Fruit fly (Drosophila melanogaster) whole organism, prepupa: ENCODE results near the gene CG46309.

Source experiments
- Blimp-1 ChIP-seq: fragments of 200-800 bp; sonication (Bioruptor generic); optimal IDR thresholded peaks from 3 replicates; lab custom pipeline; 2017; ENCODE audit warnings: missing biosample characterization, missing genetic modification characterization, mild to moderate bottlenecking, moderate library complexity, missing genetic modification reagents
- CG10631 ChIP-seq: fragments of 200-800 bp; sonication (Bioruptor generic); optimal IDR thresholded peaks from 2 replicates; lab custom pipeline; 2016; ENCODE audit warnings: missing biosample characterization, missing genetic modification characterization
- CG10669 ChIP-seq: fragments of 200-800 bp; sonication (Bioruptor generic); optimal IDR thresholded peaks from 3 replicates; lab custom pipeline; 2018; ENCODE audit warnings: missing biosample characterization, mild to moderate bottlenecking, missing genetic modification characterization, moderate library complexity
- CG11294 ChIP-seq: fragments of 200-800 bp; sonication (Bioruptor generic); IDR thresholded peaks from 2 replicates; pipeline ENCODE4 v1.3.6; 2022; ENCODE audit warnings: missing biosample characterization, missing genetic modification characterization
- CG11762 ChIP-seq: fragments of 200-800 bp; sonication (Bioruptor generic); optimal IDR thresholded peaks from 3 replicates; lab custom pipeline; 2016; ENCODE audit warnings: missing biosample characterization, missing genetic modification characterization; ENCODE audit not compliant: insufficient read depth
- CG11902 ChIP-seq: fragments of 200-800 bp; sonication (Bioruptor generic); optimal IDR thresholded peaks from 3 replicates; lab custom pipeline; 2016; ENCODE audit warnings: missing biosample characterization, missing genetic modification characterization
- CG15336 ChIP-seq: fragments of 200-800 bp; sonication (Bioruptor generic); IDR thresholded peaks from 2 replicates; pipeline ENCODE4 v1.3.6; 2022; ENCODE audit warnings: missing biosample characterization, missing genetic modification characterization
- CG16779 ChIP-seq: fragments of 200-800 bp; sonication (Bioruptor generic); optimal IDR thresholded peaks from 3 replicates; lab custom pipeline; 2017; ENCODE audit warnings: missing biosample characterization, mild to moderate bottlenecking, missing genetic modification characterization
- CG3032 ChIP-seq: fragments of 200-800 bp; optimal IDR thresholded peaks from 2 replicates; lab custom pipeline; 2019; ENCODE audit warnings: missing biosample characterization, mild to moderate bottlenecking, missing genetic modification characterization, moderate library complexity
- CG31627 ChIP-seq: fragments of 200-800 bp; sonication (Bioruptor generic); optimal IDR thresholded peaks from 3 replicates; lab custom pipeline; 2016; ENCODE audit warnings: missing biosample characterization, missing genetic modification characterization
- CG32006 ChIP-seq: fragments of 200-800 bp; sonication (Bioruptor generic); optimal IDR thresholded peaks from 3 replicates; lab custom pipeline; 2017; ENCODE audit warnings: missing biosample characterization, mild to moderate bottlenecking, missing genetic modification characterization
- CG3919 ChIP-seq: fragments of 200-800 bp; sonication (Bioruptor generic); optimal IDR thresholded peaks from 3 replicates; lab custom pipeline; 2016; ENCODE audit warnings: missing biosample characterization, missing genetic modification characterization
- CG4318 ChIP-seq: fragments of 200-800 bp; sonication (Bioruptor generic); optimal IDR thresholded peaks from 3 replicates; lab custom pipeline; 2017; ENCODE audit warnings: missing biosample characterization, mild to moderate bottlenecking, missing genetic modification characterization
- CG6276 ChIP-seq: fragments of 200-800 bp; sonication (Bioruptor generic); optimal IDR thresholded peaks from 2 replicates; lab custom pipeline; 2017; ENCODE audit warnings: missing biosample characterization, mild to moderate bottlenecking, missing genetic modification characterization
- CG6792 ChIP-seq: fragments of 200-800 bp; sonication (Bioruptor generic); optimal IDR thresholded peaks from 3 replicates; lab custom pipeline; 2016; ENCODE audit warnings: missing biosample characterization, missing genetic modification characterization
- CG6808 ChIP-seq: fragments of 200-800 bp; sonication (Bioruptor generic); optimal IDR thresholded peaks from 3 replicates; lab custom pipeline; 2017; ENCODE audit warnings: missing biosample characterization, missing genetic modification characterization, mild to moderate bottlenecking, moderate library complexity, missing genetic modification reagents
- CG8119 ChIP-seq: fragments of 200-800 bp; sonication (Bioruptor generic); IDR thresholded peaks from 3 replicates; pipeline ENCODE4 v1.3.6; 2022; ENCODE audit warnings: missing biosample characterization, missing genetic modification characterization
- CG8632 ChIP-seq: fragments of 200-800 bp; sonication (Bioruptor generic); optimal IDR thresholded peaks from 3 replicates; lab custom pipeline; 2016; ENCODE audit warnings: missing biosample characterization, missing genetic modification characterization
- CG9139 ChIP-seq: fragments of 200-800 bp; sonication (Bioruptor generic); optimal IDR thresholded peaks from 3 replicates; lab custom pipeline; 2017; ENCODE audit warnings: missing biosample characterization, mild to moderate bottlenecking, missing genetic modification characterization
- Eip75B ChIP-seq: fragments of 200-800 bp; sonication (Bioruptor generic); optimal IDR thresholded peaks from 3 replicates; lab custom pipeline; 2016; ENCODE audit warnings: missing biosample characterization, missing genetic modification characterization
- Eip78C ChIP-seq: fragments of 200-800 bp; sonication (Bioruptor generic); peaks from one replicate; lab custom pipeline; 2016; ENCODE audit warnings: missing biosample characterization, missing genetic modification characterization
- Eip93F ChIP-seq: fragments of 200-800 bp; sonication (Bioruptor generic); optimal IDR thresholded peaks from 2 replicates; lab custom pipeline; 2016; ENCODE audit warnings: missing biosample characterization, mild to moderate bottlenecking, missing genetic modification characterization
- Hr39 ChIP-seq: fragments of 200-800 bp; sonication (Bioruptor generic); optimal IDR thresholded peaks from 2 replicates; lab custom pipeline; 2016; ENCODE audit warnings: missing biosample characterization, missing genetic modification characterization
- Hr4 ChIP-seq: fragments of 200-800 bp; sonication (Bioruptor generic); optimal IDR thresholded peaks from 3 replicates; lab custom pipeline; 2016; ENCODE audit warnings: missing biosample characterization, missing genetic modification characterization
- Lpt ChIP-seq: fragments of 200-800 bp; sonication (Bioruptor generic); optimal IDR thresholded peaks from 3 replicates; lab custom pipeline; 2016; ENCODE audit warnings: missing biosample characterization, missing genetic modification characterization
- Met ChIP-seq: fragments of 200-800 bp; sonication (Bioruptor generic); optimal IDR thresholded peaks from 3 replicates; lab custom pipeline; 2016; ENCODE audit warnings: missing biosample characterization, missing genetic modification characterization
- Smox ChIP-seq: fragments of 200-800 bp; sonication (Bioruptor generic); optimal IDR thresholded peaks from 3 replicates; lab custom pipeline; 2016; ENCODE audit warnings: missing biosample characterization, missing genetic modification characterization
- Sox102F ChIP-seq: fragments of 200-800 bp; sonication (Bioruptor generic); optimal IDR thresholded peaks from 2 replicates; lab custom pipeline; 2016; ENCODE audit warnings: missing biosample characterization, mild to moderate bottlenecking, missing genetic modification characterization
- Sox14 ChIP-seq: fragments of 200-800 bp; sonication (Bioruptor generic); optimal IDR thresholded peaks from 3 replicates; lab custom pipeline; 2016; ENCODE audit warnings: missing biosample characterization, missing genetic modification characterization
- Sox15 ChIP-seq: fragments of 200-800 bp; sonication (Bioruptor generic); optimal IDR thresholded peaks from 3 replicates; lab custom pipeline; 2016; ENCODE audit warnings: missing biosample characterization, missing genetic modification characterization
- dac ChIP-seq: fragments of 200-800 bp; sonication (Bioruptor generic); optimal IDR thresholded peaks from 2 replicates; lab custom pipeline; 2017; ENCODE audit warnings: missing biosample characterization, mild to moderate bottlenecking, missing genetic modification characterization
- dsx ChIP-seq: fragments of 200-800 bp; optimal IDR thresholded peaks from 3 replicates; lab custom pipeline; 2019; ENCODE audit warnings: missing biosample characterization, mild to moderate bottlenecking, missing genetic modification characterization, moderate library complexity; ENCODE audit not compliant: poor library complexity, severe bottlenecking
- eg ChIP-seq: fragments of 200-800 bp; sonication (Bioruptor generic); IDR thresholded peaks from 3 replicates; pipeline ENCODE4 v1.3.6; 2022; ENCODE audit warnings: missing biosample characterization, missing genetic modification characterization
- esn ChIP-seq: fragments of 200-800 bp; sonication (Bioruptor generic); optimal IDR thresholded peaks from 2 replicates; lab custom pipeline; 2016; ENCODE audit warnings: missing biosample characterization, mild to moderate bottlenecking, missing genetic modification characterization, moderate library complexity
- fd59A ChIP-seq: fragments of 200-800 bp; sonication (Bioruptor generic); optimal IDR thresholded peaks from 2 replicates; lab custom pipeline; 2017; ENCODE audit warnings: missing biosample characterization, mild to moderate bottlenecking, missing genetic modification characterization, missing genetic modification reagents
- fkh ChIP-seq: fragments of 200-800 bp; sonication (Bioruptor generic); optimal IDR thresholded peaks from 3 replicates; lab custom pipeline; 2017; ENCODE audit warnings: missing biosample characterization, mild to moderate bottlenecking, missing genetic modification characterization, moderate library complexity
- net ChIP-seq: fragments of 200-800 bp; sonication (Bioruptor generic); optimal IDR thresholded peaks from 3 replicates; lab custom pipeline; 2016; ENCODE audit warnings: missing biosample characterization, missing genetic modification characterization
- pdm3 ChIP-seq: fragments of 200-800 bp; sonication (Bioruptor generic); optimal IDR thresholded peaks from 3 replicates; lab custom pipeline; 2016; ENCODE audit warnings: missing biosample characterization, missing genetic modification characterization
- ss ChIP-seq, 2 experiments: fragments of 200-800 bp; sonication (Bioruptor generic); optimal IDR thresholded peaks; 2 replicates in 1 of 2; 3 replicates in 1 of 2; lab custom pipeline; 2017 to 2018; ENCODE audit warnings: mild to moderate bottlenecking in 2 of 2, missing biosample characterization in 2 of 2, missing genetic modification characterization in 2 of 2, moderate library complexity in 1 of 2
- topi ChIP-seq: fragments of 200-800 bp; sonication (Bioruptor generic); optimal IDR thresholded peaks from 3 replicates; lab custom pipeline; 2016; ENCODE audit warnings: missing biosample characterization, missing genetic modification characterization

The CG46309 gene

dm6 chr2L:16257227-16258071 is 5.9 kb upstream of the CG46309 start, which contains the start of the genes PRL-1 and EndoGI (continued):
- TF ChIP-seq Eip75B (GFP tag; lab: Kevin White, UChicago), result peak; percentile 15
- peak; percentile 70 for TF ChIP-seq CG3919 (GFP tag; lab: Kevin White, UChicago)
- peak; percentile 28 for TF ChIP-seq CG31627 (GFP tag; lab: Kevin White, UChicago)
- TF ChIP-seq esn (GFP tag; lab: Kevin White, UChicago), result peak; percentile 67
- no peak for TF ChIP-seq CG4318 (GFP tag; lab: Kevin White, UChicago)
- TF ChIP-seq dac (GFP tag; lab: Kevin White, UChicago), result no peak
- TF ChIP-seq CG3032 (tag; lab: Kevin White, UChicago), result peak; percentile 79
- TF ChIP-seq Lpt (GFP tag; lab: Kevin White, UChicago), result peak; percentile 45
- TF ChIP-seq CG32006 (GFP tag; lab: Kevin White, UChicago), result peak; percentile 68
- peak; percentile 41 for TF ChIP-seq topi (GFP tag; lab: Kevin White, UChicago)
- TF ChIP-seq Sox102F, result no peak
- no peak for TF ChIP-seq CG16779 (tag; lab: Kevin White, UChicago)
- TF ChIP-seq CG6792 (GFP tag; lab: Kevin White, UChicago), result peak; percentile 74
- no peak for TF ChIP-seq fd59A (GFP tag; lab: Kevin White, UChicago)
- TF ChIP-seq Met (GFP tag; lab: Kevin White, UChicago), result no peak
- peak; percentile 56 for TF ChIP-seq CG6808
- TF ChIP-seq Sox15 (GFP tag; lab: Kevin White, UChicago), result peak; percentile 31
- peak; percentile 39 for TF ChIP-seq Blimp-1 (GFP tag; lab: Kevin White, UChicago)
- TF ChIP-seq CG11762 (GFP tag; lab: Kevin White, UChicago), result peak; percentile 37
- TF ChIP-seq fkh (GFP tag; lab: Kevin White, UChicago), result peak; percentile 58
- TF ChIP-seq CG8119 (GFP tag; lab: Robert Waterston, UW), result peak; percentile 92
- peak; percentile 69 for TF ChIP-seq Hr4 (GFP tag; lab: Kevin White, UChicago)
- no peak for TF ChIP-seq CG6276 (GFP tag; lab: Kevin White, UChicago)
- no peak; the same call in 1 of the 3 replicates for TF ChIP-seq eg (GFP tag; lab: Robert Waterston, UW)
- peak; percentile 79 for TF ChIP-seq net (GFP tag; lab: Kevin White, UChicago)
- peak; percentile 68 for TF ChIP-seq CG9139 (GFP tag; lab: Kevin White, UChicago)
- TF ChIP-seq ss (GFP tag; optimal IDR thresholded peaks at IDR 0.05; lab: Kevin White, UChicago), result peak; percentile 13 to 54
- no peak for TF ChIP-seq Hr39
- peak; percentile 79 for TF ChIP-seq dsx (GFP tag; lab: Kevin White, UChicago)
- TF ChIP-seq Eip93F (GFP tag; lab: Kevin White, UChicago), result peak; percentile 58
- no peak for TF ChIP-seq CG11902
- TF ChIP-seq CG10631 (GFP tag; lab: Kevin White, UChicago), result peak; percentile 77
- peak; percentile 85 for TF ChIP-seq Eip78C (GFP tag; lab: Kevin White, UChicago)
- peak; percentile 68 for TF ChIP-seq Sox14 (GFP tag; lab: Kevin White, UChicago)
- peak; percentile 36 for TF ChIP-seq Smox (GFP tag; lab: Kevin White, UChicago)
- TF ChIP-seq CG8632 (GFP tag; lab: Kevin White, UChicago), result peak; percentile 85
- TF ChIP-seq CG15336 (GFP tag; lab: Robert Waterston, UW), result peak; percentile 93
- no peak for TF ChIP-seq pdm3 (GFP tag; lab: Kevin White, UChicago)
- TF ChIP-seq CG10669 (GFP tag; lab: Kevin White, UChicago), result peak; percentile 61
- peak; percentile 68; the same call in 1 of the 2 replicates for TF ChIP-seq CG11294 (GFP tag; lab: Robert Waterston, UW)
